Fruit fly (Drosophila melanogaster) whole organism, prepupa: ENCODE data around the gene CG6602.

Experiments used
- CG11902 ChIP-seq: fragments of 200-800 bp; sonication (Bioruptor generic); optimal IDR thresholded peaks from 3 replicates; lab custom pipeline; 2016; ENCODE audit warnings: missing biosample characterization, missing genetic modification characterization
- CG3032 ChIP-seq: fragments of 200-800 bp; optimal IDR thresholded peaks from 2 replicates; lab custom pipeline; 2019; ENCODE audit warnings: missing biosample characterization, mild to moderate bottlenecking, missing genetic modification characterization, moderate library complexity
- CG32006 ChIP-seq: fragments of 200-800 bp; sonication (Bioruptor generic); optimal IDR thresholded peaks from 3 replicates; lab custom pipeline; 2017; ENCODE audit warnings: missing biosample characterization, mild to moderate bottlenecking, missing genetic modification characterization
- dsx ChIP-seq: fragments of 200-800 bp; optimal IDR thresholded peaks from 3 replicates; lab custom pipeline; 2019; ENCODE audit warnings: missing biosample characterization, mild to moderate bottlenecking, missing genetic modification characterization, moderate library complexity; ENCODE audit not compliant: poor library complexity, severe bottlenecking
- salr ChIP-seq, 2 experiments: fragments of 200-800 bp; sonication (Bioruptor generic); optimal IDR thresholded peaks; 3 replicates each; lab custom pipeline; 2016 to 2018; ENCODE audit warnings: missing biosample characterization in 2 of 2, missing genetic modification characterization in 2 of 2, mild to moderate bottlenecking in 1 of 2

DNA sequence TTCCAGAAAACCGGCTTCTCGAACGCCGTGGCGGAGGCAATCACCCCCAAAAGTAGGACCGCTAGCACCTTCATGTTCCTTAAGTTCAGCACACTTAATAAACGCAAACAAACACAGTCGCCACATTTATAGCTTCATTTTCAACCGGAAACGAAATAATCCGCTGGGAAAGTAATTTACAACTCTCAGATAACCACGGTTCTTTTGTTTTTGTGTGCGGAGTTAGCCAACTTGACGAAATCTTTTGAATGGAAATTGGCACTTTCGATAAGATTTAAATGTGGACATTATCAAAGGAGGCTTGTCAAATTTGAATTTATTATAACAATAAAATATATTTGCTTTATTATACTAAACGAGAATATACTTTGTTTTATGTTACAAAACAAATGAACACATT lies 17.6 kb upstream of the CG6602 start, which contains the start of gene Jon65Ai:
- TF ChIP-seq CG32006 (no peak), dsx (no peak), salr (GFP tag; optimal IDR thresholded peaks at IDR 0.05; lab: Kevin White, UChicago) (no peak), CG11902 (GFP tag; lab: Kevin White, UChicago) (no peak), CG3032 (tag; lab: Kevin White, UChicago) (no peak)
